Worm (Caenorhabditis elegans) whole organism, L4 larva: ENCODE measurements around the gene sam-4.
A peak's percentile ranks its signal among the peaks of the same experiment; 100 is the strongest.

ENCODE experiments used
- D1046.2 ChIP-seq: fragments of 200-800 bp; sonication (Bioruptor generic); IDR thresholded peaks from 2 replicates; pipeline ENCODE4 v1.3.6; 2022; ENCODE audit warnings: missing genetic modification characterization, missing compliant biosample characterization
- ces-1 ChIP-seq: fragments of 150-350 bp; sonication (generic microtip); optimal IDR thresholded peaks from 4 replicates; lab custom pipeline; 2014; ENCODE audit warnings: missing biosample characterization, missing genetic modification reagents, missing genetic modification characterization
- cey-2 ChIP-seq: sonication (generic microtip); optimal IDR thresholded peaks from 3 replicates; lab custom pipeline; 2017; ENCODE audit warnings: missing genetic modification characterization, mild to moderate bottlenecking, missing compliant biosample characterization, antibody characterized with exemption, borderline replicate concordance; ENCODE audit not compliant: insufficient read depth
- daf-12 ChIP-seq: fragments of 150-350 bp; optimal IDR thresholded peaks from 2 replicates; lab custom pipeline; 2014; ENCODE audit warnings: missing biosample characterization, missing genetic modification reagents, missing genetic modification characterization
- nhr-11 ChIP-seq: fragments of 150-350 bp; optimal IDR thresholded peaks from 2 replicates; lab custom pipeline; 2014; ENCODE audit warnings: missing biosample characterization, missing genetic modification characterization
- snpc-4 ChIP-seq: fragments of 150-350 bp; optimal IDR thresholded peaks from 2 replicates; lab custom pipeline; 2014; ENCODE audit warnings: missing biosample characterization, missing genetic modification characterization
- unc-62 ChIP-seq, 3 experiments: fragments of 150-350 bp in 1 of 3; sonication (generic microtip); optimal IDR thresholded peaks in 2 of 3; peaks in 1 of 3; 1 replicate in 1 of 3; 2 replicates in 2 of 3; lab custom pipeline; 2014 to 2017; ENCODE audit warnings: missing biosample characterization in 3 of 3, missing genetic modification characterization in 3 of 3, missing genetic modification reagents in 3 of 3, missing genotype in 1 of 3
- zag-1 ChIP-seq: fragments of 150-350 bp; optimal IDR thresholded peaks from 2 replicates; lab custom pipeline; 2014; ENCODE audit warnings: missing biosample characterization, missing genetic modification characterization

- TF ChIP-seq ces-1 (GFP tag; lab: Kevin White, UChicago) (no peak), cey-2 (tag; lab: Kevin White, UChicago) (no peak), daf-12 (tag; lab: Kevin White, UChicago) (no peak), nhr-11 (peak; percentile 81), unc-62 (GFP tag; optimal IDR thresholded peaks at IDR 0.05 in 1 of 2; lab: Kevin White, UChicago) (peak in 1 of 2 experiments; percentile 100), unc-62 (tag; optimal IDR thresholded peaks at IDR 0.05; lab: Kevin White, UChicago) (peak; percentile 45), snpc-4 (tag; lab: Kevin White, UChicago) (no peak), zag-1 (peak; percentile 44), D1046.2 (GFP tag; lab: Robert Waterston, UW) (peak; percentile 94)
Measured at ce11 chrII:5661735-5662177, 12.7 kb upstream of the sam-4 start.
